Worm (Caenorhabditis elegans) whole organism, mixed stage, embryonic: Measurements from ENCODE around the gene nstp-10.

Experiments
- nhr-237 ChIP-seq: fragments of 150-350 bp; optimal IDR thresholded peaks from 2 replicates; lab custom pipeline; 2014; ENCODE audit warnings: missing biosample characterization, missing genetic modification characterization
- sem-2 ChIP-seq: fragments of 200-800 bp; sonication (Bioruptor generic); optimal IDR thresholded peaks from 2 replicates; lab custom pipeline; 2018; ENCODE audit warnings: mild to moderate bottlenecking, missing genetic modification characterization, missing compliant biosample characterization
- unc-39 ChIP-seq: fragments of 150-350 bp; optimal IDR thresholded peaks from 2 replicates; lab custom pipeline; 2014; ENCODE audit warnings: missing biosample characterization, missing genetic modification characterization
- unc-62 ChIP-seq: fragments of 150-350 bp; optimal IDR thresholded peaks from 2 replicates; lab custom pipeline; 2014; ENCODE audit warnings: missing biosample characterization, missing genetic modification reagents, missing genetic modification characterization

ce11 chrV:9563585-9563984 is 13.9 kb upstream of the nstp-10 start:
- TF ChIP-seq sem-2 (GFP tag; lab: Kevin White, UChicago), result no peak
- no peak for TF ChIP-seq nhr-237 (tag; lab: Kevin White, UChicago)
- no peak for TF ChIP-seq unc-39 (tag; lab: Kevin White, UChicago)
- no peak for TF ChIP-seq unc-62
